Fruit fly (Drosophila melanogaster): ENCODE results near the gene btz.

dm6 chr3R:27739999-27740398 lies 39.8 kb downstream of the btz start:
- TF ChIP-seq Gug (GFP tag; IDR thresholded peaks at IDR 0.05) = no peak
- no peak for TF ChIP-seq Hr39 (GFP tag; optimal IDR thresholded peaks at IDR 0.05)
- TF ChIP-seq CG15336 (GFP tag; IDR thresholded peaks at IDR 0.05) = no peak
